Fruit fly (Drosophila melanogaster) whole organism, embryonic: ENCODE measurements around the gene CG13404.

Experiments used
- Abd-B ChIP-seq: fragments of 200-800 bp; sonication (Bioruptor generic); optimal IDR thresholded peaks from 2 replicates; lab custom pipeline; 2018; ENCODE audit warnings: missing biosample characterization, mild to moderate bottlenecking, missing genetic modification characterization, moderate library complexity
- Bdp1 ChIP-seq: fragments of 200-800 bp; sonication (Bioruptor generic); optimal IDR thresholded peaks from 3 replicates; lab custom pipeline; 2016; ENCODE audit warnings: missing biosample characterization, missing genetic modification characterization
- Bteb2 ChIP-seq: fragments of 200-800 bp; sonication (Bioruptor generic); optimal IDR thresholded peaks from 2 replicates; lab custom pipeline; 2016; ENCODE audit warnings: missing biosample characterization, missing genetic modification characterization
- CG10267 ChIP-seq: fragments of 200-800 bp; sonication (Bioruptor generic); optimal IDR thresholded peaks from 2 replicates; lab custom pipeline; 2018; ENCODE audit warnings: missing biosample characterization, mild to moderate bottlenecking, missing genetic modification characterization, moderate library complexity
- CG10431 ChIP-seq: fragments of 200-800 bp; sonication (Bioruptor generic); optimal IDR thresholded peaks from 3 replicates; lab custom pipeline; 2018; ENCODE audit warnings: missing biosample characterization, mild to moderate bottlenecking, missing genetic modification characterization
- CG11723 ChIP-seq: fragments of 200-800 bp; sonication (Bioruptor generic); optimal IDR thresholded peaks from 2 replicates; lab custom pipeline; 2017; ENCODE audit warnings: missing biosample characterization, mild to moderate bottlenecking, missing genetic modification characterization
- CG13424 ChIP-seq: fragments of 200-800 bp; sonication (Bioruptor generic); optimal IDR thresholded peaks from 2 replicates; lab custom pipeline; 2019; ENCODE audit warnings: missing biosample characterization, mild to moderate bottlenecking, missing genetic modification characterization, moderate library complexity
- CG15073 ChIP-seq: fragments of 200-800 bp; sonication (Bioruptor generic); optimal IDR thresholded peaks from 2 replicates; lab custom pipeline; 2016; ENCODE audit warnings: missing biosample characterization, missing genetic modification characterization
- CG16779 ChIP-seq: fragments of 200-800 bp; sonication (Bioruptor generic); IDR thresholded peaks from 2 replicates; pipeline ENCODE4 v1.3.6; 2022; ENCODE audit warnings: missing biosample characterization, missing genetic modification characterization
- CG16813 ChIP-seq: fragments of 200-800 bp; sonication (Bioruptor generic); IDR thresholded peaks from 3 replicates; pipeline ENCODE4 v1.3.6; 2022; ENCODE audit warnings: missing biosample characterization, missing genetic modification characterization; ENCODE audit not compliant: partially characterized antibody
- CG16863 ChIP-seq: fragments of 200-800 bp; sonication (Bioruptor generic); optimal IDR thresholded peaks from 3 replicates; lab custom pipeline; 2016; ENCODE audit warnings: missing biosample characterization, missing genetic modification characterization
- CG17359 ChIP-seq: fragments of 200-800 bp; sonication (Bioruptor generic); optimal IDR thresholded peaks from 3 replicates; lab custom pipeline; 2018; ENCODE audit warnings: missing biosample characterization, mild to moderate bottlenecking, missing genetic modification characterization, moderate library complexity
- CG17361 ChIP-seq: fragments of 200-800 bp; sonication (Bioruptor generic); IDR thresholded peaks from 3 replicates; pipeline ENCODE4 v1.3.6; 2022; ENCODE audit warnings: missing biosample characterization, missing genetic modification characterization
- CG17385 ChIP-seq: fragments of 200-800 bp; sonication (Bioruptor generic); optimal IDR thresholded peaks from 3 replicates; lab custom pipeline; 2018; ENCODE audit warnings: missing biosample characterization, mild to moderate bottlenecking, missing genetic modification characterization
- CG17568 ChIP-seq: fragments of 200-800 bp; sonication (Bioruptor generic); optimal IDR thresholded peaks from 2 replicates; lab custom pipeline; 2018; ENCODE audit warnings: missing biosample characterization, mild to moderate bottlenecking, missing genetic modification characterization, moderate library complexity
- CG18619 ChIP-seq: fragments of 200-800 bp; sonication (Bioruptor generic); optimal IDR thresholded peaks from 3 replicates; lab custom pipeline; 2017; ENCODE audit warnings: missing biosample characterization, mild to moderate bottlenecking, missing genetic modification characterization
- CG3163 ChIP-seq: fragments of 200-800 bp; sonication (Bioruptor generic); optimal IDR thresholded peaks from 3 replicates; lab custom pipeline; 2016; ENCODE audit warnings: missing biosample characterization, missing genetic modification characterization
- CG3407 ChIP-seq: fragments of 200-800 bp; sonication (Bioruptor generic); optimal IDR thresholded peaks from 2 replicates; lab custom pipeline; 2018; ENCODE audit warnings: missing biosample characterization, mild to moderate bottlenecking, missing genetic modification characterization
- CG34422 ChIP-seq: fragments of 200-800 bp; sonication (Bioruptor generic); IDR thresholded peaks from 3 replicates; pipeline ENCODE4 v1.3.6; 2022; ENCODE audit warnings: missing biosample characterization, missing genetic modification characterization
- CG4707 ChIP-seq: fragments of 200-800 bp; sonication (Bioruptor generic); optimal IDR thresholded peaks from 2 replicates; lab custom pipeline; 2018; ENCODE audit warnings: missing biosample characterization, mild to moderate bottlenecking, missing genetic modification characterization, moderate library complexity
- CG5953 ChIP-seq: fragments of 200-800 bp; sonication (Bioruptor generic); IDR thresholded peaks from 2 replicates; pipeline ENCODE4 v1.3.6; 2022; ENCODE audit warnings: missing biosample characterization, missing genetic modification characterization
- CG7271 ChIP-seq: fragments of 200-800 bp; sonication (Bioruptor generic); optimal IDR thresholded peaks from 2 replicates; lab custom pipeline; 2018; ENCODE audit warnings: missing biosample characterization, mild to moderate bottlenecking, missing genetic modification characterization, moderate library complexity
- CG8089 ChIP-seq: fragments of 200-800 bp; sonication (Bioruptor generic); optimal IDR thresholded peaks from 3 replicates; lab custom pipeline; 2016; ENCODE audit warnings: missing biosample characterization, missing genetic modification characterization
- CG8281 ChIP-seq: fragments of 200-800 bp; sonication (Bioruptor generic); optimal IDR thresholded peaks from 2 replicates; lab custom pipeline; 2018; ENCODE audit warnings: missing biosample characterization, mild to moderate bottlenecking, missing genetic modification characterization, moderate library complexity
- CrebB ChIP-seq: fragments of 200-800 bp; sonication (Bioruptor generic); optimal IDR thresholded peaks from 3 replicates; lab custom pipeline; 2018; ENCODE audit warnings: missing biosample characterization, mild to moderate bottlenecking, missing genetic modification characterization
- Dip2 ChIP-seq: fragments of 200-800 bp; sonication (Bioruptor generic); IDR thresholded peaks from 2 replicates; pipeline ENCODE4 v1.3.6; 2022; ENCODE audit warnings: missing biosample characterization, missing genetic modification characterization
- Dref ChIP-seq: fragments of 200-800 bp; sonication (Bioruptor generic); IDR thresholded peaks from 2 replicates; pipeline ENCODE4 v1.3.6; 2022; ENCODE audit warnings: missing biosample characterization, missing genetic modification characterization
- HLHmδ ChIP-seq: fragments of 200-800 bp; sonication (Bioruptor generic); optimal IDR thresholded peaks from 2 replicates; lab custom pipeline; 2018; ENCODE audit warnings: missing biosample characterization, mild to moderate bottlenecking, missing genetic modification characterization, moderate library complexity
- Hand ChIP-seq: fragments of 200-800 bp; sonication (Bioruptor generic); optimal IDR thresholded peaks from 2 replicates; lab custom pipeline; 2017; ENCODE audit warnings: mild to moderate bottlenecking, missing biosample characterization, missing genetic modification reagents, missing genetic modification characterization
- Nf-YA ChIP-seq: fragments of 200-800 bp; sonication (Bioruptor generic); IDR thresholded peaks from 2 replicates; pipeline ENCODE4 v1.3.6; 2022; ENCODE audit warnings: missing biosample characterization, missing genetic modification characterization
- Oli ChIP-seq: fragments of 200-800 bp; sonication (Bioruptor generic); optimal IDR thresholded peaks from 2 replicates; lab custom pipeline; 2018; ENCODE audit warnings: missing biosample characterization, mild to moderate bottlenecking, missing genetic modification characterization, moderate library complexity
- Ptx1 ChIP-seq: fragments of 200-800 bp; sonication (Bioruptor generic); IDR thresholded peaks from 2 replicates; pipeline ENCODE4 v1.3.6; 2022; ENCODE audit warnings: missing biosample characterization, missing genetic modification characterization
- ap ChIP-seq: fragments of 200-800 bp; sonication (Bioruptor generic); IDR thresholded peaks from 2 replicates; pipeline ENCODE4 v1.3.6; 2022; ENCODE audit warnings: missing biosample characterization, missing genetic modification characterization
- caup ChIP-seq: fragments of 200-800 bp; sonication (Bioruptor generic); optimal IDR thresholded peaks from 3 replicates; lab custom pipeline; 2017; ENCODE audit warnings: missing biosample characterization, mild to moderate bottlenecking, missing genetic modification characterization, moderate library complexity; ENCODE audit not compliant: severe bottlenecking
- cg ChIP-seq: fragments of 200-800 bp; sonication (Bioruptor generic); optimal IDR thresholded peaks from 3 replicates; lab custom pipeline; 2019; ENCODE audit warnings: missing biosample characterization, mild to moderate bottlenecking, missing genetic modification characterization, moderate library complexity
- da ChIP-seq: fragments of 200-800 bp; sonication (Bioruptor generic); optimal IDR thresholded peaks from 2 replicates; lab custom pipeline; 2016; ENCODE audit warnings: missing biosample characterization, missing genetic modification characterization
- fd102C ChIP-seq: fragments of 200-800 bp; sonication (Bioruptor generic); optimal IDR thresholded peaks from 2 replicates; lab custom pipeline; 2018; ENCODE audit warnings: missing biosample characterization, mild to moderate bottlenecking, missing genetic modification characterization, moderate library complexity
- lbe ChIP-seq: fragments of 200-800 bp; sonication (Bioruptor generic); optimal IDR thresholded peaks from 2 replicates; lab custom pipeline; 2016; ENCODE audit warnings: missing biosample characterization, mild to moderate bottlenecking, missing genetic modification characterization
- lilli ChIP-seq: fragments of 200-800 bp; sonication (Bioruptor generic); optimal IDR thresholded peaks from 3 replicates; lab custom pipeline; 2016; ENCODE audit warnings: missing biosample characterization, missing genetic modification characterization
- nom ChIP-seq: fragments of 200-800 bp; sonication (Bioruptor generic); optimal IDR thresholded peaks from 2 replicates; lab custom pipeline; 2017; ENCODE audit warnings: missing biosample characterization, missing genetic modification characterization, mild to moderate bottlenecking, moderate library complexity, missing genetic modification reagents
- pan ChIP-seq, 4 experiments: fragments of >200 bp in 3 of 4; fragments of 200-800 bp in 1 of 4; sonication (Bioruptor generic) in 1 of 4; optimal IDR thresholded peaks in 3 of 4; IDR thresholded peaks in 1 of 4; 2 replicates each; pipeline versions ENCODE4 v1.3.6 to Lab custom; 2017 to 2022; ENCODE audit warnings: missing biosample characterization in 2 of 4, missing genetic modification characterization in 2 of 4, mixed read lengths in 1 of 4
- pfk ChIP-seq: fragments of 200-800 bp; sonication (Bioruptor generic); optimal IDR thresholded peaks from 2 replicates; lab custom pipeline; 2018; ENCODE audit warnings: missing biosample characterization, mild to moderate bottlenecking, missing genetic modification characterization, moderate library complexity
- ro ChIP-seq: fragments of 200-800 bp; sonication (Bioruptor generic); IDR thresholded peaks from 2 replicates; pipeline ENCODE4 v1.3.6; 2022; ENCODE audit warnings: missing biosample characterization, missing genetic modification characterization
- scrt ChIP-seq: fragments of 200-800 bp; sonication (Bioruptor generic); optimal IDR thresholded peaks from 2 replicates; lab custom pipeline; 2018; ENCODE audit warnings: missing biosample characterization, mild to moderate bottlenecking, missing genetic modification characterization, moderate library complexity
- sens-2 ChIP-seq: fragments of 200-800 bp; sonication (Bioruptor generic); IDR thresholded peaks from 2 replicates; pipeline ENCODE4 v1.3.6; 2022; ENCODE audit warnings: missing biosample characterization, missing genetic modification characterization
- sisA ChIP-seq: fragments of 200-800 bp; sonication (Bioruptor generic); IDR thresholded peaks from 2 replicates; pipeline ENCODE4 v1.3.6; 2022; ENCODE audit warnings: missing biosample characterization, missing genetic modification characterization
- sqz ChIP-seq: fragments of 200-800 bp; sonication (Bioruptor generic); optimal IDR thresholded peaks from 3 replicates; lab custom pipeline; 2018; ENCODE audit warnings: missing biosample characterization, mild to moderate bottlenecking, missing genetic modification characterization
- tx ChIP-seq: fragments of 200-800 bp; sonication (Bioruptor generic); optimal IDR thresholded peaks from 2 replicates; lab custom pipeline; 2016; ENCODE audit warnings: missing biosample characterization, missing genetic modification characterization
- usp ChIP-seq: fragments of >200 bp; optimal IDR thresholded peaks from 2 replicates; lab custom pipeline; 2017; ENCODE audit warnings: missing biosample characterization, missing genetic modification characterization

The CG13404 gene

DNA sequence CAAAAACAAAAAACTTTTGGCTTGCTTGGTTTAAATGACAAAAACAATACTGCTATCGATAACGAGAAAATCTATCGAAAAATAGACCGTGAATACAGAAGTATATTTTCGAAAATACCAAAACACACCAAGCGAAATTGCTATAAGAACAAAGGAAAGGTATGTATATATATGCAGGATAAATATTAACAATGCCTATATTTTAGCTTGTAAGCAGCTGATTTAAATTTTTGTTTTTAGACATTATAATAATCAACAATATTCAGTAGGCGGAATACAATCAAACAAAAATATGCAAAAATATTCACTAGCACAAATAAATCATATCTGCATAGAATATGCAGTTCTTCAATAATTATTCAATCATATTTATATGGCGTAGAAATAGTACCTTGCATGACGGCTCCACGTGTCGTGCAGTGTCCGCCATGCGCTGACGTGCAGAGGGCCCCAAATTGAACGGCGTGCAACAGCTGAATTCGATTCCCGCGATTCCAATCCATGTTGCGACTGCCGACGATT, 28.1 kb downstream of the CG13404 start, which contains the start of the genes Fbxl4 and Dus2 (continued):
- TF ChIP-seq Hand (GFP tag; lab: Kevin White, UChicago): peak; percentile 66
- TF ChIP-seq HLHmδ (GFP tag; lab: Kevin White, UChicago): peak; percentile 11
- peak; percentile 62 for TF ChIP-seq lbe (GFP tag; lab: Kevin White, UChicago)
- peak; percentile 93 for TF ChIP-seq CG34422
- no peak for TF ChIP-seq pan (optimal IDR thresholded peaks at IDR 0.05; lab: Kevin White, UChicago)
- peak in 1 of 2 experiments; percentile 93 for TF ChIP-seq pan (GFP tag; optimal IDR thresholded peaks at IDR 0.05 in 1 of 2, IDR thresholded peaks at IDR 0.05 in 1 of 2)
- peak; percentile 94 for TF ChIP-seq Ptx1 (GFP tag; lab: Robert Waterston, UW)
- no peak for TF ChIP-seq cg (GFP tag; lab: Kevin White, UChicago)
- peak; percentile 35; the same call in 1 of the 3 replicates for TF ChIP-seq CG16813 (GFP tag; lab: Robert Waterston, UW)
- TF ChIP-seq CG17385 (GFP tag; lab: Kevin White, UChicago): peak; percentile 81
- peak; percentile 70 for TF ChIP-seq CG3163 (GFP tag; lab: Kevin White, UChicago)
- TF ChIP-seq CG16779 (GFP tag; lab: Robert Waterston, UW): peak; percentile 91
- peak; percentile 92 for TF ChIP-seq Abd-B (GFP tag; lab: Kevin White, UChicago)
- TF ChIP-seq nom: peak; percentile 66
- TF ChIP-seq CG5953: peak; percentile 86
- TF ChIP-seq Dip2 (GFP tag; lab: Robert Waterston, UW): 0 out of 2 replicates have a peak, but pooled peaks have one; percentile 15
- TF ChIP-seq CG18619 (GFP tag; lab: Kevin White, UChicago): peak; percentile 90
- peak; percentile 91 for TF ChIP-seq ap (GFP tag; lab: Robert Waterston, UW)
- TF ChIP-seq CG17361 (GFP tag; lab: Robert Waterston, UW): peak; percentile 96
- peak; percentile 74 for TF ChIP-seq CrebB
- TF ChIP-seq caup: peak; percentile 87
- TF ChIP-seq CG8281 (tag; lab: Kevin White, UChicago): peak; percentile 67
- peak; percentile 66 for TF ChIP-seq CG10431 (GFP tag; lab: Kevin White, UChicago)
- TF ChIP-seq CG8089 (GFP tag; lab: Kevin White, UChicago): peak; percentile 86
- TF ChIP-seq sens-2 (GFP tag; lab: Robert Waterston, UW): peak; percentile 86
- TF ChIP-seq fd102C (GFP tag; lab: Kevin White, UChicago): peak; percentile 49
- peak; percentile 91 for TF ChIP-seq CG16863
- peak; percentile 89 for TF ChIP-seq scrt (GFP tag; lab: Kevin White, UChicago)
- peak; percentile 74 for TF ChIP-seq CG3407
- TF ChIP-seq ro (GFP tag; lab: Robert Waterston, UW): peak; percentile 83
- TF ChIP-seq CG17359: peak; percentile 84
- no peak for TF ChIP-seq CG17568 (GFP tag; lab: Kevin White, UChicago)
- TF ChIP-seq pfk (GFP tag; lab: Kevin White, UChicago): peak; percentile 27
- TF ChIP-seq CG13424: peak; percentile 95
- peak; percentile 39 for TF ChIP-seq CG15073 (GFP tag; lab: Kevin White, UChicago)
- TF ChIP-seq sisA (GFP tag; lab: Robert Waterston, UW): peak; percentile 94
- TF ChIP-seq CG11723: peak; percentile 89
- peak; percentile 52 for TF ChIP-seq Dref (GFP tag; lab: Robert Waterston, UW)
- TF ChIP-seq Bteb2 (GFP tag; lab: Kevin White, UChicago): peak; percentile 90
- TF ChIP-seq Bdp1: peak; percentile 81
- peak; percentile 96 for TF ChIP-seq lilli
- peak; percentile 84 for TF ChIP-seq Nf-YA (GFP tag; lab: Robert Waterston, UW)
- no peak for TF ChIP-seq usp (GFP tag; lab: Kevin White, UChicago)
- TF ChIP-seq sqz (GFP tag; lab: Kevin White, UChicago): peak; percentile 74
- TF ChIP-seq Oli (tag; lab: Kevin White, UChicago): peak; percentile 89
- TF ChIP-seq CG4707 (GFP tag; lab: Kevin White, UChicago): peak; percentile 60
- TF ChIP-seq CG10267 (tag; lab: Kevin White, UChicago): peak; percentile 85
- peak; percentile 92 for TF ChIP-seq tx (GFP tag; lab: Kevin White, UChicago)
- TF ChIP-seq CG7271 (tag; lab: Kevin White, UChicago): no peak
- peak; percentile 81 for TF ChIP-seq da
